ENCODE assay signal across 5 fruit fly cellular contexts in genomic region chr3R:21190797-21191401, dm6.
TF ChIP-seq lines count a peak whose summit lies in the region.

No protein-coding gene starts in this region.

- TF ChIP-seq CTCF in whole organism, embryonic (GFP tag; optimal IDR thresholded peaks at IDR 0.05; lab: Kevin White, UChicago) = no peak

TF ChIP-seq in whole organism, adult, 20 proteins besides CTCF, POLR2A, EP300 and RAD21:
- TF ChIP-seq CG7045 (GFP tag; optimal IDR thresholded peaks at IDR 0.05; lab: Kevin White, UChicago) = no peak
- TF ChIP-seq bab1 (GFP tag; optimal IDR thresholded peaks at IDR 0.05; lab: Kevin White, UChicago) = no peak
- TF ChIP-seq toe (GFP tag; optimal IDR thresholded peaks at IDR 0.05; lab: Kevin White, UChicago) = no peak
- peak; percentile 83 for TF ChIP-seq tj (GFP tag; optimal IDR thresholded peaks at IDR 0.05; lab: Kevin White, UChicago)
- TF ChIP-seq Crg-1 (GFP tag; optimal IDR thresholded peaks at IDR 0.05; lab: Kevin White, UChicago) = no peak
- peak; percentile 77 for TF ChIP-seq kay (GFP tag; lab: Kevin White, UChicago; ENCODE audit: borderline replicate concordance)
- peak; percentile 46 for TF ChIP-seq cic (GFP tag; optimal IDR thresholded peaks at IDR 0.05; lab: Kevin White, UChicago)
- TF ChIP-seq CG14711 (tag; optimal IDR thresholded peaks at IDR 0.05; lab: Kevin White, UChicago) = no peak
- peak; percentile 77 for TF ChIP-seq pad (GFP tag; optimal IDR thresholded peaks at IDR 0.05; lab: Kevin White, UChicago)

TF ChIP-seq in whole organism, embryonic, 481 proteins besides CTCF, POLR2A, EP300 and RAD21 (continues in another document):
- TF ChIP-seq corto (GFP tag; optimal IDR thresholded peaks at IDR 0.05; lab: Kevin White, UChicago) (peak; percentile 46), mirr (GFP tag; optimal IDR thresholded peaks at IDR 0.05; lab: Kevin White, UChicago) (peak; percentile 21), CG13296 (GFP tag; optimal IDR thresholded peaks at IDR 0.05; lab: Kevin White, UChicago) (peak; percentile 21), sug (tag; optimal IDR thresholded peaks at IDR 0.05; lab: Kevin White, UChicago) (peak; percentile 21), Dek (tag; optimal IDR thresholded peaks at IDR 0.05; lab: Kevin White, UChicago) (no peak), CG12769 (tag; optimal IDR thresholded peaks at IDR 0.05; lab: Kevin White, UChicago) (peak; percentile 19), Ada2b (GFP tag; IDR thresholded peaks at IDR 0.05; lab: Robert Waterston, UW) (no peak), z (GFP tag; IDR thresholded peaks at IDR 0.05; lab: Robert Waterston, UW) (no peak), CG13894 (tag; optimal IDR thresholded peaks at IDR 0.05; lab: Kevin White, UChicago) (peak; percentile 63), chinmo (GFP tag; IDR thresholded peaks at IDR 0.05; lab: Robert Waterston, UW; ENCODE audit: partially characterized antibody) (0 out of 4 replicates have a peak, but pooled peaks have one; percentile 59), CG17568 (GFP tag; optimal IDR thresholded peaks at IDR 0.05; lab: Kevin White, UChicago) (no peak), tgo (GFP tag; IDR thresholded peaks at IDR 0.05; lab: Robert Waterston, UW) (no peak), CG6272 (GFP tag; IDR thresholded peaks at IDR 0.05; lab: Robert Waterston, UW) (no peak), CG8290 (GFP tag; optimal IDR thresholded peaks at IDR 0.05; lab: Kevin White, UChicago) (no peak), CG8290 (tag; optimal IDR thresholded peaks at IDR 0.05; lab: Kevin White, UChicago) (peak in 1 of 2 experiments; percentile 5), fru (optimal IDR thresholded peaks at IDR 0.05; lab: Kevin White, UChicago) (no peak), tup (GFP tag; optimal IDR thresholded peaks at IDR 0.05; lab: Kevin White, UChicago) (no peak), CG3163 (GFP tag; optimal IDR thresholded peaks at IDR 0.05; lab: Kevin White, UChicago) (peak; percentile 22), NFAT (GFP tag; IDR thresholded peaks at IDR 0.05; lab: Robert Waterston, UW) (no peak), Trl (optimal IDR thresholded peaks at IDR 0.05; lab: Kevin White, UChicago) (peak; percentile 48 to 70), Trl (GFP tag; optimal IDR thresholded peaks at IDR 0.05; lab: Kevin White, UChicago) (no peak)

TF ChIP-seq in whole organism, prepupa, 60 proteins besides CTCF, POLR2A, EP300 and RAD21:
- TF ChIP-seq OdsH (GFP tag; optimal IDR thresholded peaks at IDR 0.05; lab: Kevin White, UChicago) = no peak
- peak; percentile 1 to 26 for TF ChIP-seq ss (GFP tag; optimal IDR thresholded peaks at IDR 0.05; lab: Kevin White, UChicago)
- peak; percentile 46; the same call in 2 of the 3 replicates for TF ChIP-seq CG6163 (GFP tag; IDR thresholded peaks at IDR 0.05; lab: Robert Waterston, UW)
- TF ChIP-seq CG6854 (GFP tag; optimal IDR thresholded peaks at IDR 0.05; lab: Kevin White, UChicago) = peak; percentile 70
- peak; percentile 9 for TF ChIP-seq esn (GFP tag; optimal IDR thresholded peaks at IDR 0.05; lab: Kevin White, UChicago)
- TF ChIP-seq CG6792 (GFP tag; optimal IDR thresholded peaks at IDR 0.05; lab: Kevin White, UChicago) = no peak
- peak; percentile 59 for TF ChIP-seq Sox102F (GFP tag; optimal IDR thresholded peaks at IDR 0.05; lab: Kevin White, UChicago)
- TF ChIP-seq vri (GFP tag; optimal IDR thresholded peaks at IDR 0.05; lab: Kevin White, UChicago) = peak; percentile 58
- TF ChIP-seq cyc (GFP tag; optimal IDR thresholded peaks at IDR 0.05; lab: Kevin White, UChicago) = no peak
- 0 out of 2 replicates have a peak, but pooled peaks have one; percentile 22 for TF ChIP-seq CG15336 (GFP tag; IDR thresholded peaks at IDR 0.05; lab: Robert Waterston, UW)
- TF ChIP-seq CG34406 (GFP tag; optimal IDR thresholded peaks at IDR 0.05; lab: Kevin White, UChicago) = peak; percentile 21

TF ChIP-seq in whole organism, pupa, 21 proteins besides CTCF, POLR2A, EP300 and RAD21:
- TF ChIP-seq CG13204 (GFP tag; optimal IDR thresholded peaks at IDR 0.05; lab: Kevin White, UChicago) = peak; percentile 15
- peak; percentile 22 for TF ChIP-seq Snoo (tag; optimal IDR thresholded peaks at IDR 0.05; lab: Kevin White, UChicago)
- TF ChIP-seq CG12605 (GFP tag; IDR thresholded peaks at IDR 0.05; lab: Robert Waterston, UW) = no peak

TF ChIP-seq in whole organism, wandering third instar larva, 38 proteins besides CTCF, POLR2A, EP300 and RAD21:
- no peak for TF ChIP-seq dmrt93B (GFP tag; optimal IDR thresholded peaks at IDR 0.05; lab: Kevin White, UChicago)
- TF ChIP-seq Hr83 (GFP tag; optimal IDR thresholded peaks at IDR 0.05; lab: Kevin White, UChicago; ENCODE audit: poor library complexity, severe bottlenecking) = no peak
- TF ChIP-seq dl (GFP tag; optimal IDR thresholded peaks at IDR 0.05; lab: Kevin White, UChicago; ENCODE audit: insufficient read depth in 1 of 2, partially characterized antibody in 2 of 2) = peak in 1 of 2 experiments; percentile 55
- peak; percentile 14 for TF ChIP-seq h (GFP tag; optimal IDR thresholded peaks at IDR 0.05; lab: Kevin White, UChicago)
- TF ChIP-seq Mio (GFP tag; optimal IDR thresholded peaks at IDR 0.05; lab: Kevin White, UChicago) = no peak
- TF ChIP-seq Hnf4 (GFP tag; optimal IDR thresholded peaks at IDR 0.05; lab: Kevin White, UChicago) = no peak
- no peak for TF ChIP-seq GATAd (GFP tag; optimal IDR thresholded peaks at IDR 0.05; lab: Kevin White, UChicago)
- TF ChIP-seq pan (optimal IDR thresholded peaks at IDR 0.05; lab: Kevin White, UChicago) = no peak
- no peak for TF ChIP-seq dsf (GFP tag; optimal IDR thresholded peaks at IDR 0.05; lab: Kevin White, UChicago; ENCODE audit: borderline replicate concordance)
- peak; percentile 68 for TF ChIP-seq brk (GFP tag; optimal IDR thresholded peaks at IDR 0.05; lab: Kevin White, UChicago)
- TF ChIP-seq rgr (GFP tag; optimal IDR thresholded peaks at IDR 0.05; lab: Kevin White, UChicago) = no peak
- no peak for TF ChIP-seq tai (GFP tag; optimal IDR thresholded peaks at IDR 0.05; lab: Kevin White, UChicago)
- no peak for TF ChIP-seq foxo (GFP tag; optimal IDR thresholded peaks at IDR 0.05; lab: Kevin White, UChicago)
- no peak for TF ChIP-seq CG9705 (GFP tag; optimal IDR thresholded peaks at IDR 0.05; lab: Kevin White, UChicago)
- TF ChIP-seq CG32264 (GFP tag; optimal IDR thresholded peaks at IDR 0.05; lab: Kevin White, UChicago) = no peak
- peak; percentile 16 for TF ChIP-seq sage (GFP tag; optimal IDR thresholded peaks at IDR 0.05; lab: Kevin White, UChicago)
- peak; percentile 70 for TF ChIP-seq Dif (GFP tag; optimal IDR thresholded peaks at IDR 0.05; lab: Kevin White, UChicago; ENCODE audit: partially characterized antibody)
- no peak for TF ChIP-seq Vsx2 (GFP tag; optimal IDR thresholded peaks at IDR 0.05; lab: Kevin White, UChicago; ENCODE audit: partially characterized antibody)
- TF ChIP-seq Myc (optimal IDR thresholded peaks at IDR 0.05; lab: Kevin White, UChicago) = no peak
- TF ChIP-seq psq (GFP tag; optimal IDR thresholded peaks at IDR 0.05; lab: Kevin White, UChicago) = peak; percentile 65
- TF ChIP-seq CrebA (GFP tag; optimal IDR thresholded peaks at IDR 0.05; lab: Kevin White, UChicago; ENCODE audit: borderline replicate concordance) = peak; percentile 45
- TF ChIP-seq Abd-B (GFP tag; optimal IDR thresholded peaks at IDR 0.05; lab: Kevin White, UChicago) = no peak
- peak; percentile 16 for TF ChIP-seq Sp1 (GFP tag; optimal IDR thresholded peaks at IDR 0.05; lab: Kevin White, UChicago)
- TF ChIP-seq Hr78 (GFP tag; optimal IDR thresholded peaks at IDR 0.05; lab: Kevin White, UChicago) = no peak
- peak; percentile 78 for TF ChIP-seq jim (GFP tag; optimal IDR thresholded peaks at IDR 0.05; lab: Kevin White, UChicago)
